Fruit fly (Drosophila melanogaster): ENCODE results near the gene PQBP1.

PQBP1 gene

DNA sequence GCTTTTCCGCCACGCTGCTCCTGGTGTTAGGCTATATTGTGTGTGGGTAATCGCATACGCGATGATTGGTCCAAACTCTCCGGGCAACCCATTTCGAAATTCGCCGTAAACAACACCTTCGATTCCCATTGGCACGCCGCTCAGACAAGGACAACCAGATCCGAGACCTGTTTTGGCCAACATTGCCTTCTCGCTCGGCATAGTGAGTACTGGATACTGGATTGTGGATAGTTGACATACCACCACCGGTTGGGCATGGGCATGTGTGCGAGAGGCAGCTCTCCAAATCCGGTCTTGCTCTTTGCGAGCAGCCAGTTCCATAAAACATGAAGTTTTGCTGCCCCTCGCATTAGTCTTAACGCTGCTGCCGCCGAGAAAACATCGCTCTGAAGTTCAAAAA lies 29.0 kb downstream of the PQBP1 start, which contains the start of gene fd96Cb (continued):
- TF ChIP-seq oc (tag; optimal IDR thresholded peaks at IDR 0.05) (peak; percentile 64), Ssrp (tag; optimal IDR thresholded peaks at IDR 0.05) (no peak), Trl (optimal IDR thresholded peaks at IDR 0.05) (peak; percentile 30 to 49), Trl (GFP tag; optimal IDR thresholded peaks at IDR 0.05) (no peak), fd64A (GFP tag; optimal IDR thresholded peaks at IDR 0.05) (no peak), CG10321 (GFP tag; IDR thresholded peaks at IDR 0.05) (peak; percentile 94), seq (GFP tag; IDR thresholded peaks at IDR 0.05) (no peak), jumu (GFP tag; optimal IDR thresholded peaks at IDR 0.05) (no peak), CG10462 (GFP tag; optimal IDR thresholded peaks at IDR 0.05) (no peak), ase (GFP tag; IDR thresholded peaks at IDR 0.05) (no peak), CG3281 (GFP tag; optimal IDR thresholded peaks at IDR 0.05) (no peak), CG7786 (GFP tag; optimal IDR thresholded peaks at IDR 0.05) (no peak), CG7745 (tag; optimal IDR thresholded peaks at IDR 0.05) (no peak)

DNA sequence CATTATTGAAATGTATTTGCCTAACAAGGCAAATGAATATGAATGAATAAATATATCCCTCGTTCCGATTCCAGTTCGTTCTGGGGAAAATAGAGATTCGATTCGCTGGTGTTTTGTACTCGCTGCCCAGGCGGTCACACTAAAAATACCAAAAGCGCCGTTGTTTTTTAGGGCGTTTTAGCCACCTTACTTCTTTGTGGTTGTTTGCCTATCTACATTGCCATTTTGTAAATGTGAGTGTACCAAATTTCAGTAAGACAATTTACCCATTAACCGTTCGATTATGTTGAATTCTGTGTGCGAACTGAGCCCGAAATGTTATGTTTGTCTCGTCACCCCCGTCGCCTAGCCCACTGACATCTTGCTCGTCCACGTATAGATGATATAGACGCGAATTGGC lies 31.9 kb downstream of the PQBP1 start, which contains the start of the genes CG33095 and CG33096:
Gene CG33095 (plus strand): TSS at position 187 of the 400 bp plus-strand sequence.
Gene CG33096 (plus strand): TSS at position 187 of the 400 bp plus-strand sequence.
- peak; percentile 27 for TF ChIP-seq Dp (GFP tag; optimal IDR thresholded peaks at IDR 0.05)
- peak; percentile 69 for TF ChIP-seq pfk (GFP tag; optimal IDR thresholded peaks at IDR 0.05)
- no peak for TF ChIP-seq CG14050 (GFP tag; IDR thresholded peaks at IDR 0.05)
- peak; percentile 35 for TF ChIP-seq trem (tag; optimal IDR thresholded peaks at IDR 0.05)
- no peak for TF ChIP-seq zfh1 (GFP tag; IDR thresholded peaks at IDR 0.05)
- TF ChIP-seq ERR (GFP tag; optimal IDR thresholded peaks at IDR 0.05) = no peak
- peak; percentile 88 for TF ChIP-seq row (GFP tag; IDR thresholded peaks at IDR 0.05)
- peak; percentile 21 for TF ChIP-seq Jarid2 (GFP tag; optimal IDR thresholded peaks at IDR 0.05)
- no peak for TF ChIP-seq btn (GFP tag; optimal IDR thresholded peaks at IDR 0.05)
- no peak for TF ChIP-seq CG6654 (GFP tag; optimal IDR thresholded peaks at IDR 0.05)
- TF ChIP-seq CG15514 (GFP tag; optimal IDR thresholded peaks at IDR 0.05) = peak; percentile 98
- no peak for TF ChIP-seq fu2 (GFP tag; optimal IDR thresholded peaks at IDR 0.05)
- TF ChIP-seq NC2α (GFP tag; optimal IDR thresholded peaks at IDR 0.05) = no peak
- no peak for TF ChIP-seq CG3407 (GFP tag; optimal IDR thresholded peaks at IDR 0.05)
- no peak for TF ChIP-seq Meics (GFP tag; optimal IDR thresholded peaks at IDR 0.05)
- TF ChIP-seq CG11695 (GFP tag; IDR thresholded peaks at IDR 0.05) = 0 out of 3 replicates have a peak, but pooled peaks have one; percentile 10
- TF ChIP-seq so (GFP tag; IDR thresholded peaks at IDR 0.05) = no peak
- no peak for TF ChIP-seq pb (GFP tag; optimal IDR thresholded peaks at IDR 0.05)
- TF ChIP-seq B-H2 (GFP tag; optimal IDR thresholded peaks at IDR 0.05) = no peak
- no peak for TF ChIP-seq CG12942 (GFP tag; optimal IDR thresholded peaks at IDR 0.05)
- TF ChIP-seq CG8388 (GFP tag; optimal IDR thresholded peaks at IDR 0.05) = no peak
- TF ChIP-seq grau (tag; optimal IDR thresholded peaks at IDR 0.05) = no peak
- no peak for TF ChIP-seq CG9817 (tag; optimal IDR thresholded peaks at IDR 0.05)
- TF ChIP-seq lola (GFP tag; optimal IDR thresholded peaks at IDR 0.05) = no peak
- peak; percentile 75 for TF ChIP-seq CG8290 (GFP tag; optimal IDR thresholded peaks at IDR 0.05)
- TF ChIP-seq CG8290 (tag; optimal IDR thresholded peaks at IDR 0.05) = peak in 1 of 2 experiments; percentile 2
- TF ChIP-seq cg (GFP tag; optimal IDR thresholded peaks at IDR 0.05) = peak; percentile 71
- TF ChIP-seq dati (GFP tag; IDR thresholded peaks at IDR 0.05) = no peak
- TF ChIP-seq sima (GFP tag; optimal IDR thresholded peaks at IDR 0.05) = no peak
- no peak for TF ChIP-seq tap (tag; optimal IDR thresholded peaks at IDR 0.05)
- TF ChIP-seq CG1647 (GFP tag; optimal IDR thresholded peaks at IDR 0.05) = no peak
- TF ChIP-seq mam (GFP tag; optimal IDR thresholded peaks at IDR 0.05) = no peak
- no peak for TF ChIP-seq tio (GFP tag; optimal IDR thresholded peaks at IDR 0.05)
- TF ChIP-seq tna (GFP tag; IDR thresholded peaks at IDR 0.05; ENCODE audit: partially characterized antibody) = no peak
- TF ChIP-seq CG16813 (GFP tag; IDR thresholded peaks at IDR 0.05; ENCODE audit: partially characterized antibody) = 0 out of 3 replicates have a peak, but pooled peaks have one; percentile 43
- TF ChIP-seq crc (GFP tag; optimal IDR thresholded peaks at IDR 0.05) = no peak
- TF ChIP-seq D (optimal IDR thresholded peaks at IDR 0.05) = no peak
- TF ChIP-seq D (GFP tag; optimal IDR thresholded peaks at IDR 0.05) = no peak
- peak; percentile 51 for TF ChIP-seq YL-1 (GFP tag; optimal IDR thresholded peaks at IDR 0.05)

Measured in whole organism, embryonic.